Fruit fly (Drosophila melanogaster) whole organism, embryonic: ENCODE measurements around the gene CG9240.

Experiments used
- Abd-B ChIP-seq: fragments of 200-800 bp; sonication (Bioruptor generic); optimal IDR thresholded peaks from 2 replicates; lab custom pipeline; 2018; ENCODE audit warnings: missing biosample characterization, mild to moderate bottlenecking, missing genetic modification characterization, moderate library complexity
- Antp ChIP-seq: fragments of 200-800 bp; sonication (Bioruptor generic); optimal IDR thresholded peaks from 3 replicates; lab custom pipeline; 2016; ENCODE audit warnings: missing biosample characterization, missing genetic modification characterization
- B-H1 ChIP-seq: fragments of 200-800 bp; sonication (Bioruptor generic); IDR thresholded peaks from 3 replicates; pipeline ENCODE4 v1.3.6; 2022; ENCODE audit warnings: missing biosample characterization, missing genetic modification characterization
- Bdp1 ChIP-seq: fragments of 200-800 bp; sonication (Bioruptor generic); optimal IDR thresholded peaks from 3 replicates; lab custom pipeline; 2016; ENCODE audit warnings: missing biosample characterization, missing genetic modification characterization
- CG11093 ChIP-seq: fragments of 200-800 bp; sonication (Bioruptor generic); IDR thresholded peaks from 3 replicates; pipeline ENCODE4 v1.3.6; 2022; ENCODE audit warnings: missing biosample characterization, missing genetic modification characterization
- CG11504 ChIP-seq: fragments of 200-800 bp; sonication (Bioruptor generic); optimal IDR thresholded peaks from 3 replicates; lab custom pipeline; 2019; ENCODE audit warnings: missing biosample characterization, mild to moderate bottlenecking, missing genetic modification characterization, moderate library complexity
- CG11560 ChIP-seq: fragments of 200-800 bp; sonication (Bioruptor generic); IDR thresholded peaks from 3 replicates; pipeline ENCODE4 v1.3.6; 2022; ENCODE audit warnings: missing biosample characterization, missing genetic modification characterization
- CG12219 ChIP-seq: fragments of 200-800 bp; sonication (Bioruptor generic); optimal IDR thresholded peaks from 3 replicates; lab custom pipeline; 2018; ENCODE audit warnings: missing biosample characterization, mild to moderate bottlenecking, missing genetic modification characterization
- CG13296 ChIP-seq: fragments of 200-800 bp; sonication (Bioruptor generic); optimal IDR thresholded peaks from 3 replicates; lab custom pipeline; 2018; ENCODE audit warnings: missing biosample characterization, mild to moderate bottlenecking, missing genetic modification characterization
- CG17328 ChIP-seq: fragments of 200-800 bp; sonication (Bioruptor generic); IDR thresholded peaks from 2 replicates; pipeline ENCODE4 v1.3.6; 2022; ENCODE audit warnings: missing biosample characterization, missing genetic modification characterization
- CG17385 ChIP-seq: fragments of 200-800 bp; sonication (Bioruptor generic); optimal IDR thresholded peaks from 3 replicates; lab custom pipeline; 2018; ENCODE audit warnings: missing biosample characterization, mild to moderate bottlenecking, missing genetic modification characterization
- CG2120 ChIP-seq: fragments of 200-800 bp; sonication (Bioruptor generic); optimal IDR thresholded peaks from 3 replicates; lab custom pipeline; 2016; ENCODE audit warnings: missing biosample characterization, missing genetic modification characterization
- CG3163 ChIP-seq: fragments of 200-800 bp; sonication (Bioruptor generic); optimal IDR thresholded peaks from 3 replicates; lab custom pipeline; 2016; ENCODE audit warnings: missing biosample characterization, missing genetic modification characterization
- CG4360 ChIP-seq: fragments of 200-800 bp; sonication (Bioruptor generic); IDR thresholded peaks from 2 replicates; pipeline ENCODE4 v1.3.6; 2022; ENCODE audit warnings: missing biosample characterization, missing genetic modification characterization
- CG5245 ChIP-seq: fragments of 200-800 bp; sonication (Bioruptor generic); optimal IDR thresholded peaks from 3 replicates; lab custom pipeline; 2016; ENCODE audit warnings: missing biosample characterization, missing genetic modification characterization
- CG6765 ChIP-seq: fragments of 200-800 bp; sonication (Bioruptor generic); optimal IDR thresholded peaks from 3 replicates; lab custom pipeline; 2017; ENCODE audit warnings: missing biosample characterization, mild to moderate bottlenecking, missing genetic modification characterization
- CG7928 ChIP-seq: fragments of 200-800 bp; sonication (Bioruptor generic); optimal IDR thresholded peaks from 2 replicates; lab custom pipeline; 2017; ENCODE audit warnings: missing biosample characterization, mild to moderate bottlenecking, missing genetic modification characterization
- CG8478 ChIP-seq: fragments of >200 bp; optimal IDR thresholded peaks from 2 replicates; lab custom pipeline; 2018
- Camta ChIP-seq: fragments of 200-800 bp; sonication (Bioruptor generic); optimal IDR thresholded peaks from 2 replicates; lab custom pipeline; 2016; ENCODE audit warnings: missing biosample characterization, missing genetic modification characterization
- D19B ChIP-seq: fragments of 200-800 bp; sonication (Bioruptor generic); optimal IDR thresholded peaks from 2 replicates; lab custom pipeline; 2017; ENCODE audit warnings: missing biosample characterization, mild to moderate bottlenecking, missing genetic modification characterization
- Dbx ChIP-seq: fragments of 200-800 bp; sonication (Bioruptor generic); IDR thresholded peaks from 3 replicates; pipeline ENCODE4 v1.3.6; 2022; ENCODE audit warnings: missing biosample characterization, missing genetic modification characterization
- Dfd ChIP-seq, 2 experiments: fragments of >200 bp; optimal IDR thresholded peaks; 2 replicates each; lab custom pipeline; 2017; ENCODE audit warnings: missing biosample characterization in 2 of 2, missing genetic modification characterization in 2 of 2
- Eip74EF ChIP-seq, 2 experiments: fragments of 200-800 bp in 1 of 2; fragments of >200 bp in 1 of 2; sonication (Bioruptor generic) in 1 of 2; optimal IDR thresholded peaks; 2 replicates each; lab custom pipeline; 2017 to 2019; ENCODE audit warnings: missing biosample characterization in 2 of 2, missing genetic modification characterization in 2 of 2, mild to moderate bottlenecking in 1 of 2, moderate library complexity in 1 of 2
- Fer1 ChIP-seq: fragments of 200-800 bp; sonication (Bioruptor generic); optimal IDR thresholded peaks from 2 replicates; lab custom pipeline; 2017; ENCODE audit warnings: missing biosample characterization, mild to moderate bottlenecking, missing genetic modification characterization
- HHEX ChIP-seq: fragments of 200-800 bp; sonication (Bioruptor generic); optimal IDR thresholded peaks from 3 replicates; lab custom pipeline; 2017; ENCODE audit warnings: missing biosample characterization, mild to moderate bottlenecking, missing genetic modification characterization, missing genetic modification reagents
- Hey ChIP-seq: fragments of 200-800 bp; sonication (Bioruptor generic); optimal IDR thresholded peaks from 3 replicates; lab custom pipeline; 2018; ENCODE audit warnings: missing biosample characterization, mild to moderate bottlenecking, missing genetic modification characterization
- Hmx ChIP-seq: fragments of 200-800 bp; sonication (Bioruptor generic); optimal IDR thresholded peaks from 2 replicates; lab custom pipeline; 2016; ENCODE audit warnings: missing biosample characterization, missing genetic modification characterization
- Hr78 ChIP-seq, 2 experiments: fragments of 200-800 bp in 1 of 2; fragments of >200 bp in 1 of 2; sonication (Bioruptor generic) in 1 of 2; optimal IDR thresholded peaks; 2 replicates each; lab custom pipeline; 2017 to 2019; ENCODE audit warnings: missing biosample characterization in 2 of 2, missing genetic modification characterization in 2 of 2, mild to moderate bottlenecking in 1 of 2, moderate library complexity in 1 of 2
- MBD-R2 ChIP-seq: fragments of 200-800 bp; sonication (Bioruptor generic); IDR thresholded peaks from 2 replicates; pipeline ENCODE4 v1.3.6; 2022; ENCODE audit warnings: missing biosample characterization, missing genetic modification characterization
- Myb ChIP-seq: fragments of 200-800 bp; sonication (Bioruptor generic); optimal IDR thresholded peaks from 2 replicates; lab custom pipeline; 2016; ENCODE audit warnings: missing biosample characterization, missing genetic modification characterization
- NFAT ChIP-seq: fragments of 200-800 bp; sonication (Bioruptor generic); IDR thresholded peaks from 2 replicates; pipeline ENCODE4 v1.3.6; 2022; ENCODE audit warnings: missing biosample characterization, missing genetic modification characterization
- NfI ChIP-seq: fragments of 200-800 bp; sonication (Bioruptor generic); optimal IDR thresholded peaks from 3 replicates; lab custom pipeline; 2018; ENCODE audit warnings: missing biosample characterization, mild to moderate bottlenecking, missing genetic modification characterization, moderate library complexity
- Pdp1 ChIP-seq, 2 experiments: fragments of 200-800 bp; sonication (Bioruptor generic); optimal IDR thresholded peaks; 3 replicates each; lab custom pipeline; 2016; ENCODE audit warnings: missing biosample characterization in 2 of 2, missing genetic modification characterization in 2 of 2, mild to moderate bottlenecking in 1 of 2, moderate library complexity in 1 of 2
- Poxn ChIP-seq: fragments of 200-800 bp; sonication (Bioruptor generic); IDR thresholded peaks from 2 replicates; pipeline ENCODE4 v1.3.6; 2022; ENCODE audit warnings: missing biosample characterization, missing genetic modification characterization
- Ptx1 ChIP-seq: fragments of 200-800 bp; sonication (Bioruptor generic); IDR thresholded peaks from 2 replicates; pipeline ENCODE4 v1.3.6; 2022; ENCODE audit warnings: missing biosample characterization, missing genetic modification characterization
- ab ChIP-seq: fragments of 200-800 bp; sonication (Bioruptor generic); optimal IDR thresholded peaks from 2 replicates; lab custom pipeline; 2016; ENCODE audit warnings: missing biosample characterization, missing genetic modification characterization
- amos ChIP-seq: fragments of 200-800 bp; sonication (Bioruptor generic); IDR thresholded peaks from 2 replicates; pipeline ENCODE4 v1.3.6; 2022; ENCODE audit warnings: missing biosample characterization, missing genetic modification characterization; ENCODE audit not compliant: partially characterized antibody
- aop ChIP-seq: fragments of 200-800 bp; sonication (Bioruptor generic); IDR thresholded peaks from 2 replicates; pipeline ENCODE4 v1.3.6; 2022; ENCODE audit warnings: missing biosample characterization, missing genetic modification characterization
- ara ChIP-seq: fragments of 200-800 bp; sonication (Bioruptor generic); IDR thresholded peaks from 2 replicates; pipeline ENCODE4 v1.3.6; 2022; ENCODE audit warnings: missing biosample characterization, missing genetic modification characterization
- bab2 ChIP-seq: fragments of 200-800 bp; sonication (Bioruptor generic); optimal IDR thresholded peaks from 2 replicates; lab custom pipeline; 2016; ENCODE audit warnings: missing biosample characterization, missing genetic modification characterization
- hth ChIP-seq: fragments of >200 bp; optimal IDR thresholded peaks from 2 replicates; lab custom pipeline; 2017; ENCODE audit warnings: inconsistent platforms
- kah ChIP-seq: fragments of 200-800 bp; sonication (Bioruptor generic); optimal IDR thresholded peaks from 2 replicates; lab custom pipeline; 2018; ENCODE audit warnings: missing biosample characterization, mild to moderate bottlenecking, missing genetic modification characterization
- lbe ChIP-seq: fragments of 200-800 bp; sonication (Bioruptor generic); optimal IDR thresholded peaks from 2 replicates; lab custom pipeline; 2016; ENCODE audit warnings: missing biosample characterization, mild to moderate bottlenecking, missing genetic modification characterization
- nom ChIP-seq: fragments of 200-800 bp; sonication (Bioruptor generic); optimal IDR thresholded peaks from 2 replicates; lab custom pipeline; 2017; ENCODE audit warnings: missing biosample characterization, missing genetic modification characterization, mild to moderate bottlenecking, moderate library complexity, missing genetic modification reagents
- pho ChIP-seq: fragments of 200-800 bp; sonication (Bioruptor generic); optimal IDR thresholded peaks from 2 replicates; lab custom pipeline; 2016; ENCODE audit warnings: missing biosample characterization, missing genetic modification characterization
- pita ChIP-seq: fragments of 200-800 bp; sonication (Bioruptor generic); optimal IDR thresholded peaks from 2 replicates; lab custom pipeline; 2017; ENCODE audit warnings: missing biosample characterization, mild to moderate bottlenecking, missing genetic modification characterization
- row ChIP-seq: fragments of 200-800 bp; sonication (Bioruptor generic); IDR thresholded peaks from 3 replicates; pipeline ENCODE4 v1.3.6; 2022; ENCODE audit warnings: missing biosample characterization, missing genetic modification characterization
- ssp ChIP-seq: fragments of 200-800 bp; sonication (Bioruptor generic); IDR thresholded peaks from 2 replicates; pipeline ENCODE4 v1.3.6; 2022; ENCODE audit warnings: missing biosample characterization, missing genetic modification characterization
- stwl ChIP-seq: fragments of 200-800 bp; sonication (Bioruptor generic); optimal IDR thresholded peaks from 3 replicates; lab custom pipeline; 2018; ENCODE audit warnings: missing biosample characterization, mild to moderate bottlenecking, missing genetic modification characterization, moderate library complexity
- tin ChIP-seq: fragments of 200-800 bp; sonication (Bioruptor generic); optimal IDR thresholded peaks from 3 replicates; lab custom pipeline; 2016; ENCODE audit warnings: missing biosample characterization, missing genetic modification characterization
- toy ChIP-seq: fragments of 200-800 bp; sonication (Bioruptor generic); IDR thresholded peaks from 2 replicates; pipeline ENCODE4 v1.3.6; 2022; ENCODE audit warnings: missing biosample characterization, missing genetic modification characterization

Gene CG9240

dm6 chrX:15740288-15740726, 39.2 kb upstream of the CG9240 start (continued):
- peak; percentile 23 for TF ChIP-seq kah
- TF ChIP-seq Dfd (GFP tag; optimal IDR thresholded peaks at IDR 0.05; lab: Kevin White, UChicago), result no peak
- peak; percentile 47 for TF ChIP-seq ssp (GFP tag; lab: Robert Waterston, UW)
- peak; percentile 91 for TF ChIP-seq CG2120 (GFP tag; lab: Kevin White, UChicago)
- no peak for TF ChIP-seq pita (GFP tag; lab: Kevin White, UChicago)
- peak; percentile 75 for TF ChIP-seq Ptx1
- peak; percentile 60; the same call in 1 of the 2 replicates for TF ChIP-seq MBD-R2 (GFP tag; lab: Robert Waterston, UW)
- no peak for TF ChIP-seq CG3163 (GFP tag; lab: Kevin White, UChicago)
- peak; percentile 53; the same call in 1 of the 2 replicates for TF ChIP-seq ara
- peak; percentile 18 for TF ChIP-seq CG5245 (GFP tag; lab: Kevin White, UChicago)
- TF ChIP-seq ab (GFP tag; lab: Kevin White, UChicago), result peak; percentile 4
- peak; percentile 16 for TF ChIP-seq Myb (GFP tag; lab: Kevin White, UChicago)
- peak; percentile 70 for TF ChIP-seq CG17328 (GFP tag; lab: Robert Waterston, UW)
- TF ChIP-seq D19B (GFP tag; lab: Kevin White, UChicago), result peak; percentile 66
- peak; percentile 20 for TF ChIP-seq Camta (GFP tag; lab: Kevin White, UChicago)
- peak; percentile 69 for TF ChIP-seq B-H1
- TF ChIP-seq Fer1 (GFP tag; lab: Kevin White, UChicago), result peak; percentile 85
- TF ChIP-seq CG17385 (GFP tag; lab: Kevin White, UChicago), result peak; percentile 68
- no peak for TF ChIP-seq Bdp1 (GFP tag; lab: Kevin White, UChicago)
- peak in 1 of 2 experiments; percentile 43 for TF ChIP-seq Eip74EF (GFP tag; optimal IDR thresholded peaks at IDR 0.05; lab: Kevin White, UChicago)
- peak; percentile 44 for TF ChIP-seq Antp (GFP tag; lab: Kevin White, UChicago)
- TF ChIP-seq Hr78 (GFP tag; optimal IDR thresholded peaks at IDR 0.05; lab: Kevin White, UChicago), result no peak
- TF ChIP-seq nom, result no peak
- peak; percentile 90 for TF ChIP-seq row (GFP tag; lab: Robert Waterston, UW)
- no peak for TF ChIP-seq CG4360 (GFP tag; lab: Robert Waterston, UW)
- peak; percentile 68 for TF ChIP-seq CG6765 (GFP tag; lab: Kevin White, UChicago)
- TF ChIP-seq CG12219 (GFP tag; lab: Kevin White, UChicago), result peak; percentile 67
- no peak for TF ChIP-seq CG8478 (lab: Kevin White, UChicago)
- TF ChIP-seq CG7928 (GFP tag; lab: Kevin White, UChicago), result peak; percentile 15
- no peak for TF ChIP-seq stwl (tag; lab: Kevin White, UChicago)
- peak; percentile 56 for TF ChIP-seq bab2 (GFP tag; lab: Kevin White, UChicago)
- TF ChIP-seq CG11504, result peak; percentile 74
- TF ChIP-seq amos (GFP tag; lab: Robert Waterston, UW), result 0 out of 2 replicates have a peak, but pooled peaks have one; percentile 4
- no peak for TF ChIP-seq Hmx
- peak; percentile 80 for TF ChIP-seq HHEX
- TF ChIP-seq NfI (GFP tag; lab: Kevin White, UChicago), result peak; percentile 74
- 0 out of 2 replicates have a peak, but pooled peaks have one; percentile 40 for TF ChIP-seq toy (GFP tag; lab: Robert Waterston, UW)
- TF ChIP-seq Poxn (GFP tag; lab: Robert Waterston, UW), result 0 out of 2 replicates have a peak, but pooled peaks have one; percentile 30
- TF ChIP-seq CG11560 (tag; lab: Robert Waterston, UW), result peak; percentile 21; the same call in 1 of the 3 replicates
- no peak for TF ChIP-seq aop (GFP tag; lab: Robert Waterston, UW)
- peak; percentile 79 for TF ChIP-seq lbe (GFP tag; lab: Kevin White, UChicago)
- TF ChIP-seq hth (lab: Kevin White, UChicago), result no peak
- TF ChIP-seq tin (GFP tag; lab: Kevin White, UChicago), result peak; percentile 49
- peak; percentile 58 to 63 for TF ChIP-seq Pdp1 (GFP tag; optimal IDR thresholded peaks at IDR 0.05; lab: Kevin White, UChicago)
- peak; percentile 69 for TF ChIP-seq pho (GFP tag; lab: Kevin White, UChicago)
- TF ChIP-seq CG11093, result no peak
- TF ChIP-seq Abd-B (GFP tag; lab: Kevin White, UChicago), result peak; percentile 12
- TF ChIP-seq Hey, result peak; percentile 57
- peak; percentile 72 for TF ChIP-seq NFAT (GFP tag; lab: Robert Waterston, UW)
- peak; percentile 88 for TF ChIP-seq Dbx
- TF ChIP-seq CG13296, result peak; percentile 83
